Fruit fly (Drosophila melanogaster) whole organism, embryonic: ENCODE data around the gene Gli.

ENCODE experiments used
- Abd-B ChIP-seq: fragments of 200-800 bp; sonication (Bioruptor generic); optimal IDR thresholded peaks from 2 replicates; lab custom pipeline; 2018; ENCODE audit warnings: missing biosample characterization, mild to moderate bottlenecking, missing genetic modification characterization, moderate library complexity
- Asciz ChIP-seq: fragments of 200-800 bp; sonication (Bioruptor generic); optimal IDR thresholded peaks from 2 replicates; lab custom pipeline; 2017; ENCODE audit warnings: missing biosample characterization, mild to moderate bottlenecking, missing genetic modification characterization, missing genetic modification reagents
- Atf6 ChIP-seq: fragments of 200-800 bp; sonication (Bioruptor generic); IDR thresholded peaks from 2 replicates; pipeline ENCODE4 v1.3.6; 2022; ENCODE audit warnings: missing biosample characterization, missing genetic modification characterization
- BEAF-32 ChIP-seq: fragments of 200-800 bp; sonication (Bioruptor generic); optimal IDR thresholded peaks from 3 replicates; lab custom pipeline; 2017; ENCODE audit warnings: missing biosample characterization, missing genetic modification characterization, mild to moderate bottlenecking, moderate library complexity, missing genetic modification reagents
- Bgb ChIP-seq: fragments of 200-800 bp; sonication (Bioruptor generic); IDR thresholded peaks from 2 replicates; pipeline ENCODE4 v1.3.6; 2022; ENCODE audit warnings: missing biosample characterization, missing genetic modification characterization; ENCODE audit not compliant: partially characterized antibody
- Blimp-1 ChIP-seq: fragments of 200-800 bp; sonication (Bioruptor generic); optimal IDR thresholded peaks from 3 replicates; lab custom pipeline; 2018; ENCODE audit warnings: missing biosample characterization, missing genetic modification characterization, mild to moderate bottlenecking, moderate library complexity, missing genetic modification reagents
- CG10959 ChIP-seq: fragments of 200-800 bp; sonication (Bioruptor generic); IDR thresholded peaks from 2 replicates; pipeline ENCODE4 v1.3.6; 2022; ENCODE audit warnings: missing biosample characterization, missing genetic modification characterization
- CG11085 ChIP-seq: fragments of 200-800 bp; sonication (Bioruptor generic); IDR thresholded peaks from 2 replicates; pipeline ENCODE4 v1.3.6; 2022; ENCODE audit warnings: missing biosample characterization, missing genetic modification characterization
- CG11456 ChIP-seq: fragments of 200-800 bp; sonication (Bioruptor generic); IDR thresholded peaks from 3 replicates; pipeline ENCODE4 v1.3.6; 2022; ENCODE audit warnings: missing biosample characterization, missing genetic modification characterization
- CG12942 ChIP-seq: fragments of 200-800 bp; sonication (Bioruptor generic); optimal IDR thresholded peaks from 3 replicates; lab custom pipeline; 2016; ENCODE audit warnings: missing biosample characterization, missing genetic modification characterization
- CG13287 ChIP-seq: fragments of 200-800 bp; sonication (Bioruptor generic); IDR thresholded peaks from 2 replicates; pipeline ENCODE4 v1.3.6; 2022; ENCODE audit warnings: missing biosample characterization, missing genetic modification characterization; ENCODE audit not compliant: partially characterized antibody
- CG14441 ChIP-seq: fragments of 200-800 bp; sonication (Bioruptor generic); IDR thresholded peaks from 2 replicates; pipeline ENCODE4 v1.3.6; 2022; ENCODE audit warnings: missing biosample characterization, missing genetic modification characterization
- CG14667 ChIP-seq: fragments of 200-800 bp; sonication (Bioruptor generic); IDR thresholded peaks from 2 replicates; pipeline ENCODE4 v1.3.6; 2022; ENCODE audit warnings: missing biosample characterization, missing genetic modification characterization
- CG1647 ChIP-seq: fragments of 200-800 bp; sonication (Bioruptor generic); optimal IDR thresholded peaks from 3 replicates; lab custom pipeline; 2016; ENCODE audit warnings: missing biosample characterization, missing genetic modification characterization
- CG16779 ChIP-seq: fragments of 200-800 bp; sonication (Bioruptor generic); IDR thresholded peaks from 2 replicates; pipeline ENCODE4 v1.3.6; 2022; ENCODE audit warnings: missing biosample characterization, missing genetic modification characterization
- CG17361 ChIP-seq: fragments of 200-800 bp; sonication (Bioruptor generic); IDR thresholded peaks from 3 replicates; pipeline ENCODE4 v1.3.6; 2022; ENCODE audit warnings: missing biosample characterization, missing genetic modification characterization
- CG17912 ChIP-seq: fragments of 200-800 bp; sonication (Bioruptor generic); optimal IDR thresholded peaks from 2 replicates; lab custom pipeline; 2018; ENCODE audit warnings: missing biosample characterization, mild to moderate bottlenecking, missing genetic modification characterization
- CG18262 ChIP-seq: fragments of 200-800 bp; optimal IDR thresholded peaks from 3 replicates; lab custom pipeline; 2019; ENCODE audit warnings: missing biosample characterization, mild to moderate bottlenecking, missing genetic modification characterization, moderate library complexity
- CG2116 ChIP-seq: fragments of 200-800 bp; sonication (Bioruptor generic); optimal IDR thresholded peaks from 3 replicates; lab custom pipeline; 2018; ENCODE audit warnings: missing biosample characterization, mild to moderate bottlenecking, missing genetic modification characterization
- CG2129 ChIP-seq: fragments of 200-800 bp; sonication (Bioruptor generic); IDR thresholded peaks from 2 replicates; pipeline ENCODE4 v1.3.6; 2022; ENCODE audit warnings: missing biosample characterization, missing genetic modification characterization; ENCODE audit not compliant: partially characterized antibody
- CG2875 ChIP-seq: fragments of 200-800 bp; sonication (Bioruptor generic); optimal IDR thresholded peaks from 2 replicates; lab custom pipeline; 2017; ENCODE audit warnings: missing biosample characterization, mild to moderate bottlenecking, missing genetic modification characterization, missing genetic modification reagents
- CG30403 ChIP-seq: fragments of 200-800 bp; sonication (Bioruptor generic); optimal IDR thresholded peaks from 3 replicates; lab custom pipeline; 2016; ENCODE audit warnings: missing biosample characterization, missing genetic modification characterization
- CG31441 ChIP-seq: fragments of 200-800 bp; sonication (Bioruptor generic); IDR thresholded peaks from 2 replicates; pipeline ENCODE4 v1.3.6; 2022; ENCODE audit warnings: missing biosample characterization, missing genetic modification characterization
- CG32767 ChIP-seq: fragments of 200-800 bp; sonication (Bioruptor generic); IDR thresholded peaks from 2 replicates; pipeline ENCODE4 v1.3.6; 2022; ENCODE audit warnings: missing biosample characterization, missing genetic modification characterization
- CG3995 ChIP-seq: fragments of 200-800 bp; sonication (Bioruptor generic); optimal IDR thresholded peaks from 3 replicates; lab custom pipeline; 2016; ENCODE audit warnings: missing biosample characterization, missing genetic modification characterization
- CG4820 ChIP-seq: fragments of 200-800 bp; sonication (Bioruptor generic); optimal IDR thresholded peaks from 3 replicates; lab custom pipeline; 2016; ENCODE audit warnings: missing biosample characterization, missing genetic modification characterization
- CG5180 ChIP-seq: fragments of 200-800 bp; sonication (Bioruptor generic); optimal IDR thresholded peaks from 3 replicates; lab custom pipeline; 2017; ENCODE audit warnings: missing biosample characterization, missing genetic modification characterization, mild to moderate bottlenecking, moderate library complexity, missing genetic modification reagents
- CG6683 ChIP-seq: fragments of 200-800 bp; sonication (Bioruptor generic); optimal IDR thresholded peaks from 2 replicates; lab custom pipeline; 2017; ENCODE audit warnings: missing biosample characterization, mild to moderate bottlenecking, missing genetic modification characterization, missing genetic modification reagents
- CG6854 ChIP-seq: fragments of 200-800 bp; sonication (Bioruptor generic); optimal IDR thresholded peaks from 3 replicates; lab custom pipeline; 2017; ENCODE audit warnings: missing biosample characterization, mild to moderate bottlenecking, missing genetic modification characterization
- CG8924 ChIP-seq: fragments of 200-800 bp; optimal IDR thresholded peaks from 3 replicates; lab custom pipeline; 2019; ENCODE audit warnings: missing biosample characterization, mild to moderate bottlenecking, missing genetic modification characterization, moderate library complexity
- CG9609 ChIP-seq: fragments of 200-800 bp; sonication (Bioruptor generic); optimal IDR thresholded peaks from 3 replicates; lab custom pipeline; 2016; ENCODE audit warnings: missing biosample characterization, missing genetic modification characterization
- D ChIP-seq, 2 experiments: fragments of 200-800 bp in 1 of 2; fragments of >200 bp in 1 of 2; sonication (Bioruptor generic) in 1 of 2; optimal IDR thresholded peaks; 2 replicates in 1 of 2; 3 replicates in 1 of 2; lab custom pipeline; 2017; ENCODE audit warnings: mild to moderate bottlenecking in 1 of 2, missing biosample characterization in 1 of 2, missing genetic modification characterization in 1 of 2, missing genetic modification reagents in 1 of 2
- E2f2 ChIP-seq: fragments of 200-800 bp; sonication (Bioruptor generic); IDR thresholded peaks from 2 replicates; pipeline ENCODE4 v1.3.6; 2022; ENCODE audit warnings: missing biosample characterization, missing genetic modification characterization
- HLHmδ ChIP-seq: fragments of 200-800 bp; sonication (Bioruptor generic); optimal IDR thresholded peaks from 2 replicates; lab custom pipeline; 2018; ENCODE audit warnings: missing biosample characterization, mild to moderate bottlenecking, missing genetic modification characterization, moderate library complexity
- Mrtf ChIP-seq: fragments of 200-800 bp; sonication (Bioruptor generic); IDR thresholded peaks from 3 replicates; pipeline ENCODE4 v1.3.6; 2022; ENCODE audit warnings: missing biosample characterization, missing genetic modification characterization
- Ptx1 ChIP-seq: fragments of 200-800 bp; sonication (Bioruptor generic); IDR thresholded peaks from 2 replicates; pipeline ENCODE4 v1.3.6; 2022; ENCODE audit warnings: missing biosample characterization, missing genetic modification characterization
- Trl ChIP-seq, 3 experiments: fragments of >200 bp in 2 of 3; fragments of 200-800 bp in 1 of 3; sonication (Bioruptor generic) in 1 of 3; optimal IDR thresholded peaks; 2 replicates in 1 of 3; 3 replicates in 2 of 3; lab custom pipeline; 2016 to 2017; ENCODE audit warnings: missing biosample characterization in 1 of 3, missing genetic modification characterization in 1 of 3
- ato ChIP-seq: fragments of 200-800 bp; sonication (Bioruptor generic); IDR thresholded peaks from 2 replicates; pipeline ENCODE4 v1.3.6; 2022; ENCODE audit warnings: missing biosample characterization, missing genetic modification characterization; ENCODE audit not compliant: partially characterized antibody
- bowl ChIP-seq: fragments of 200-800 bp; sonication (Bioruptor generic); IDR thresholded peaks from 2 replicates; pipeline ENCODE4 v1.3.6; 2022; ENCODE audit warnings: missing biosample characterization, missing genetic modification characterization
- bsh ChIP-seq, 2 experiments: fragments of 200-800 bp; sonication (Bioruptor generic); optimal IDR thresholded peaks; 2 replicates each; lab custom pipeline; 2017 to 2018; ENCODE audit warnings: mild to moderate bottlenecking in 2 of 2, missing biosample characterization in 2 of 2, missing genetic modification characterization in 2 of 2, moderate library complexity in 1 of 2
- fd96Cb ChIP-seq: fragments of 200-800 bp; sonication (Bioruptor generic); optimal IDR thresholded peaks from 2 replicates; lab custom pipeline; 2018; ENCODE audit warnings: missing biosample characterization, mild to moderate bottlenecking, missing genetic modification characterization, moderate library complexity
- gce ChIP-seq: fragments of 200-800 bp; sonication (Bioruptor generic); IDR thresholded peaks from 3 replicates; pipeline ENCODE4 v1.3.6; 2022; ENCODE audit warnings: missing biosample characterization, missing genetic modification characterization
- gfzf ChIP-seq: fragments of 200-800 bp; sonication (Bioruptor generic); optimal IDR thresholded peaks from 2 replicates; lab custom pipeline; 2016; ENCODE audit warnings: missing biosample characterization, mild to moderate bottlenecking, missing genetic modification characterization, moderate library complexity
- otp ChIP-seq: fragments of 200-800 bp; sonication (Bioruptor generic); IDR thresholded peaks from 3 replicates; pipeline ENCODE4, ENCODE4 v1.3.6; 2022; ENCODE audit warnings: missing biosample characterization, missing genetic modification characterization
- peb ChIP-seq: fragments of 200-800 bp; sonication (Bioruptor generic); IDR thresholded peaks from 2 replicates; pipeline ENCODE4 v1.3.6; 2022; ENCODE audit warnings: missing biosample characterization, missing genetic modification characterization
- rib ChIP-seq: fragments of 200-800 bp; sonication (Bioruptor generic); IDR thresholded peaks from 2 replicates; pipeline ENCODE4 v1.3.6; 2022; ENCODE audit warnings: missing biosample characterization, missing genetic modification characterization
- shn ChIP-seq: fragments of 200-800 bp; sonication (Bioruptor generic); optimal IDR thresholded peaks from 3 replicates; lab custom pipeline; 2016; ENCODE audit warnings: missing biosample characterization, missing genetic modification characterization
- tin ChIP-seq: fragments of 200-800 bp; sonication (Bioruptor generic); optimal IDR thresholded peaks from 3 replicates; lab custom pipeline; 2016; ENCODE audit warnings: missing biosample characterization, missing genetic modification characterization

The Gli gene

dm6 chr2L:15747394-15748260 is 14.9 kb downstream of the Gli start, which contains the start of gene CycE (continued):
- TF ChIP-seq rib (peak; percentile 51; the same call in 1 of the 2 replicates), fd96Cb (tag; lab: Kevin White, UChicago) (no peak), CG18262 (tag; lab: Kevin White, UChicago) (no peak), CG4820 (GFP tag; lab: Kevin White, UChicago) (no peak), BEAF-32 (GFP tag; lab: Kevin White, UChicago) (no peak), Abd-B (GFP tag; lab: Kevin White, UChicago) (no peak), tin (no peak), HLHmδ (GFP tag; lab: Kevin White, UChicago) (no peak), Trl (optimal IDR thresholded peaks at IDR 0.05; lab: Kevin White, UChicago) (peak; percentile 79 to 83), Trl (GFP tag; optimal IDR thresholded peaks at IDR 0.05; lab: Kevin White, UChicago) (no peak), CG12942 (no peak), CG30403 (GFP tag; lab: Kevin White, UChicago) (no peak), CG10959 (GFP tag; lab: Robert Waterston, UW) (no peak), bsh (GFP tag; optimal IDR thresholded peaks at IDR 0.05; lab: Kevin White, UChicago) (no peak), Blimp-1 (no peak), E2f2 (GFP tag; lab: Robert Waterston, UW) (peak; percentile 96; the same call in 1 of the 2 replicates), Mrtf (GFP tag; lab: Robert Waterston, UW) (no peak), CG9609 (GFP tag; lab: Kevin White, UChicago) (no peak), bowl (GFP tag; lab: Robert Waterston, UW) (no peak), CG11456 (GFP tag; lab: Robert Waterston, UW) (no peak), CG14667 (GFP tag; lab: Robert Waterston, UW) (no peak), CG2129 (GFP tag; lab: Robert Waterston, UW) (no peak), peb (no peak), CG32767 (GFP tag; lab: Robert Waterston, UW) (no peak), CG14441 (no peak), CG1647 (no peak), D (optimal IDR thresholded peaks at IDR 0.05; lab: Kevin White, UChicago) (peak; percentile 42), D (GFP tag; optimal IDR thresholded peaks at IDR 0.05; lab: Kevin White, UChicago) (no peak), CG2116 (GFP tag; lab: Kevin White, UChicago) (peak; percentile 44), otp (no peak), CG17361 (GFP tag; lab: Robert Waterston, UW) (no peak), CG2875 (GFP tag; lab: Kevin White, UChicago) (no peak), CG17912 (GFP tag; lab: Kevin White, UChicago) (no peak), CG6683 (GFP tag; lab: Kevin White, UChicago) (no peak), shn (no peak), gce (GFP tag; lab: Robert Waterston, UW) (no peak), CG31441 (GFP tag; lab: Robert Waterston, UW) (no peak), ato (GFP tag; lab: Robert Waterston, UW) (no peak), CG6854 (GFP tag; lab: Kevin White, UChicago) (no peak), Asciz (no peak), CG5180 (GFP tag; lab: Kevin White, UChicago) (no peak), CG16779 (GFP tag; lab: Robert Waterston, UW) (no peak), Atf6 (GFP tag; lab: Robert Waterston, UW) (no peak), Bgb (GFP tag; lab: Robert Waterston, UW) (no peak; the same call in 1 of the 2 replicates), CG8924 (tag; lab: Kevin White, UChicago) (no peak), CG13287 (GFP tag; lab: Robert Waterston, UW) (peak; percentile 43), CG3995 (GFP tag; lab: Kevin White, UChicago) (peak; percentile 81), CG11085 (GFP tag; lab: Robert Waterston, UW) (no peak), gfzf (GFP tag; lab: Kevin White, UChicago) (peak; percentile 55), Ptx1 (GFP tag; lab: Robert Waterston, UW) (no peak)
